Worm (Caenorhabditis elegans) whole organism, young adult: Measurements from ENCODE around the gene trxr-1.

ENCODE experiments used
- B0019.2 ChIP-seq: fragments of 200-800 bp; sonication (Bioruptor generic); conservative IDR thresholded peaks from 2 replicates; pipeline ENCODE4 v1.3.6; 2022; ENCODE audit warnings: missing genetic modification reagents, missing genetic modification characterization, missing compliant biosample characterization
- C06A6.2 ChIP-seq: fragments of 200-800 bp; sonication (Bioruptor generic); conservative IDR thresholded peaks from 2 replicates; pipeline ENCODE4 v1.3.6; 2022; ENCODE audit warnings: missing genetic modification characterization, missing compliant biosample characterization
- C17E4.6 ChIP-seq: fragments of 200-800 bp; sonication (Bioruptor generic); IDR thresholded peaks from 2 replicates; pipeline ENCODE4 v1.3.6; 2022; ENCODE audit warnings: missing genetic modification reagents, missing genetic modification characterization, missing compliant biosample characterization
- D2030.7 ChIP-seq: fragments of 200-800 bp; sonication (Bioruptor generic); IDR thresholded peaks from 2 replicates; pipeline ENCODE4 v1.3.6; 2022; ENCODE audit warnings: missing genetic modification reagents, missing genetic modification characterization, missing compliant biosample characterization
- F10E7.11 ChIP-seq: sonication (generic microtip); optimal IDR thresholded peaks from 2 replicates; lab custom pipeline; 2017; ENCODE audit warnings: mild to moderate bottlenecking, missing genetic modification characterization, moderate library complexity, missing compliant biosample characterization
- F22D6.2 ChIP-seq: sonication (generic microtip); optimal IDR thresholded peaks from 2 replicates; lab custom pipeline; 2016; ENCODE audit warnings: mild to moderate bottlenecking, missing genetic modification characterization, missing compliant biosample characterization
- F23B12.7 ChIP-seq: sonication (generic microtip); optimal IDR thresholded peaks from 2 replicates; lab custom pipeline; 2017; ENCODE audit warnings: missing genetic modification characterization, mild to moderate bottlenecking, missing compliant biosample characterization, antibody characterized with exemption, moderate library complexity; ENCODE audit not compliant: insufficient read depth
- F33H1.4 ChIP-seq: fragments of 200-800 bp; sonication (Bioruptor generic); IDR thresholded peaks from 2 replicates; pipeline ENCODE4 v1.3.6; 2022; ENCODE audit warnings: missing genetic modification reagents, missing genetic modification characterization, missing compliant biosample characterization
- F49E8.2 ChIP-seq: sonication (generic microtip); optimal IDR thresholded peaks from 3 replicates; lab custom pipeline; 2017; ENCODE audit warnings: missing genetic modification characterization, mild to moderate bottlenecking, missing compliant biosample characterization, antibody characterized with exemption, moderate library complexity; ENCODE audit not compliant: insufficient read depth
- F57C9.4 ChIP-seq: sonication (generic microtip); optimal IDR thresholded peaks from 2 replicates; lab custom pipeline; 2017; ENCODE audit warnings: mild to moderate bottlenecking, missing genetic modification characterization, missing compliant biosample characterization
- K11D2.4 ChIP-seq: fragments of 200-800 bp; sonication (Bioruptor generic); IDR thresholded peaks from 2 replicates; pipeline ENCODE4 v1.3.6; 2022; ENCODE audit warnings: missing genetic modification reagents, missing genetic modification characterization, missing compliant biosample characterization
- T26A5.8 ChIP-seq: sonication (generic microtip); optimal IDR thresholded peaks from 2 replicates; lab custom pipeline; 2016; ENCODE audit warnings: missing genetic modification characterization, missing compliant biosample characterization
- Y53G8AR.9 ChIP-seq: fragments of 200-800 bp; sonication (Bioruptor generic); conservative IDR thresholded peaks from 2 replicates; pipeline ENCODE4 v1.3.6; 2022; ENCODE audit warnings: missing genetic modification reagents, missing genetic modification characterization, missing compliant biosample characterization
- Y56A3A.18 ChIP-seq: fragments of 200-800 bp; sonication (Bioruptor generic); IDR thresholded peaks from 2 replicates; pipeline ENCODE4 v1.3.6; 2022; ENCODE audit warnings: missing genetic modification reagents, missing genetic modification characterization, missing compliant biosample characterization
- ama-1 ChIP-seq, 3 experiments: fragments of 150-350 bp in 1 of 3; sonication (generic microtip) in 2 of 3; optimal IDR thresholded peaks; 2 replicates each; lab custom pipeline; 2014 to 2018; ENCODE audit warnings: missing biosample characterization in 2 of 3, missing genetic modification characterization in 2 of 3, missing genetic modification reagents in 2 of 3
- aptf-2 ChIP-seq: fragments of 200-800 bp; sonication (Bioruptor generic); conservative IDR thresholded peaks from 2 replicates; pipeline ENCODE4 v1.3.6; 2022; ENCODE audit warnings: missing genetic modification reagents, missing genetic modification characterization, missing compliant biosample characterization
- attf-3 ChIP-seq: fragments of 200-800 bp; sonication (Bioruptor generic); conservative IDR thresholded peaks from 2 replicates; pipeline ENCODE4 v1.3.6; 2022; ENCODE audit warnings: missing genetic modification reagents, missing genetic modification characterization, missing compliant biosample characterization
- dpl-1 ChIP-seq: fragments of 150-350 bp; optimal IDR thresholded peaks from 2 replicates; lab custom pipeline; 2014; ENCODE audit warnings: missing biosample characterization, missing genetic modification reagents, missing genetic modification characterization
- egl-44 ChIP-seq: fragments of 200-800 bp; sonication (Bioruptor generic); IDR thresholded peaks from 2 replicates; pipeline ENCODE4 v1.3.6; 2022; ENCODE audit warnings: missing genetic modification reagents, missing genetic modification characterization, missing compliant biosample characterization
- egrh-3 ChIP-seq: fragments of 200-800 bp; sonication (Bioruptor generic); IDR thresholded peaks from 2 replicates; pipeline ENCODE4 v1.3.6; 2022; ENCODE audit warnings: missing genetic modification reagents, missing genetic modification characterization, missing compliant biosample characterization
- him-1 ChIP-seq: sonication (generic microtip); optimal IDR thresholded peaks from 2 replicates; lab custom pipeline; 2016; ENCODE audit warnings: missing genotype, missing genetic modification reagents, missing genetic modification characterization, missing compliant biosample characterization
- hsf-1 ChIP-seq: fragments of 200-800 bp; sonication (Bioruptor generic); IDR thresholded peaks from 2 replicates; pipeline ENCODE4 v1.3.6; 2022; ENCODE audit warnings: missing genetic modification reagents, missing genetic modification characterization, missing compliant biosample characterization
- lag-1 ChIP-seq: fragments of 200-800 bp; sonication (Bioruptor generic); IDR thresholded peaks from 2 replicates; pipeline ENCODE4 v1.3.6; 2022; ENCODE audit warnings: missing genetic modification reagents, missing genetic modification characterization, missing compliant biosample characterization
- let-526 ChIP-seq: fragments of 200-800 bp; sonication (Bioruptor generic); IDR thresholded peaks from 2 replicates; pipeline ENCODE4 v1.3.6; 2022; ENCODE audit warnings: missing genetic modification reagents, missing genetic modification characterization, missing compliant biosample characterization
- let-607 ChIP-seq, 2 experiments: fragments of 200-800 bp in 1 of 2; sonication (Bioruptor generic) in 1 of 2; sonication (generic microtip) in 1 of 2; optimal IDR thresholded peaks; 2 replicates each; lab custom pipeline; 2016 to 2018; ENCODE audit warnings: mild to moderate bottlenecking in 2 of 2, missing compliant biosample characterization in 2 of 2, missing genetic modification characterization in 2 of 2, moderate library complexity in 2 of 2, missing genotype in 1 of 2
- lin-40 ChIP-seq: sonication (generic microtip); optimal IDR thresholded peaks from 2 replicates; lab custom pipeline; 2016; ENCODE audit warnings: missing genetic modification characterization, mild to moderate bottlenecking, missing compliant biosample characterization, missing genotype, missing genetic modification reagents
- lin-54 ChIP-seq: fragments of 200-800 bp; sonication (Bioruptor generic); optimal IDR thresholded peaks from 2 replicates; lab custom pipeline; 2018; ENCODE audit warnings: mild to moderate bottlenecking, missing genetic modification characterization, missing compliant biosample characterization
- lir-1 ChIP-seq: fragments of 200-800 bp; sonication (Bioruptor generic); conservative IDR thresholded peaks from 2 replicates; pipeline ENCODE4 v1.3.6; 2022; ENCODE audit warnings: missing genetic modification reagents, missing genetic modification characterization, missing compliant biosample characterization
- lsl-1 ChIP-seq: fragments of 200-800 bp; sonication (Bioruptor generic); optimal IDR thresholded peaks from 2 replicates; lab custom pipeline; 2018; ENCODE audit warnings: mild to moderate bottlenecking, missing genetic modification characterization, moderate library complexity, missing compliant biosample characterization
- lsy-27 ChIP-seq: sonication (generic microtip); optimal IDR thresholded peaks from 2 replicates; lab custom pipeline; 2017; ENCODE audit warnings: missing genetic modification characterization, mild to moderate bottlenecking, missing compliant biosample characterization, antibody characterized with exemption, missing genotype, borderline replicate concordance; ENCODE audit not compliant: insufficient read depth
- mcd-1 ChIP-seq: fragments of 200-800 bp; sonication (Bioruptor generic); IDR thresholded peaks from 2 replicates; pipeline ENCODE4 v1.3.6; 2022; ENCODE audit warnings: missing genetic modification reagents, missing genetic modification characterization, missing compliant biosample characterization
- nhr-120 ChIP-seq: fragments of 200-800 bp; sonication (Bioruptor generic); IDR thresholded peaks from 2 replicates; pipeline ENCODE4 v1.3.6; 2022; ENCODE audit warnings: missing genetic modification characterization, missing compliant biosample characterization
- nhr-27 ChIP-seq: fragments of 200-800 bp; sonication (Bioruptor generic); optimal IDR thresholded peaks from 2 replicates; lab custom pipeline; 2018; ENCODE audit warnings: mild to moderate bottlenecking, missing genetic modification characterization, moderate library complexity, missing compliant biosample characterization
- nhr-90 ChIP-seq: sonication (generic microtip); optimal IDR thresholded peaks from 2 replicates; lab custom pipeline; 2016; ENCODE audit warnings: missing genotype, mild to moderate bottlenecking, missing genetic modification characterization, missing compliant biosample characterization
- pha-4 ChIP-seq: fragments of 150-350 bp; sonication (generic microtip); optimal IDR thresholded peaks from 2 replicates; lab custom pipeline; 2014; ENCODE audit warnings: missing biosample characterization, missing genetic modification reagents, missing genetic modification characterization
- rcor-1 ChIP-seq: fragments of 200-800 bp; sonication (Bioruptor generic); IDR thresholded peaks from 2 replicates; pipeline ENCODE4 v1.3.6; 2022; ENCODE audit warnings: missing genetic modification reagents, missing genetic modification characterization, missing compliant biosample characterization
- rec-8 ChIP-seq, 2 experiments: sonication (generic microtip); optimal IDR thresholded peaks; 2 replicates each; lab custom pipeline; 2016; ENCODE audit warnings: mild to moderate bottlenecking in 2 of 2, missing genetic modification characterization in 2 of 2, missing genetic modification reagents in 2 of 2, missing genotype in 2 of 2, missing biosample characterization in 1 of 2, missing compliant biosample characterization in 1 of 2, moderate library complexity in 1 of 2
- sdz-38 ChIP-seq: sonication (generic microtip); optimal IDR thresholded peaks from 2 replicates; lab custom pipeline; 2016; ENCODE audit warnings: missing genotype, missing genetic modification characterization, missing compliant biosample characterization
- sea-2 ChIP-seq: fragments of 200-800 bp; sonication (Bioruptor generic); IDR thresholded peaks from 2 replicates; pipeline ENCODE4 v1.3.6; 2022; ENCODE audit warnings: missing genetic modification characterization, missing compliant biosample characterization
- somi-1 ChIP-seq: fragments of 200-800 bp; sonication (Bioruptor generic); optimal IDR thresholded peaks from 2 replicates; lab custom pipeline; 2018; ENCODE audit warnings: mild to moderate bottlenecking, missing genetic modification characterization, missing compliant biosample characterization
- tbx-9 ChIP-seq: sonication (generic microtip); optimal IDR thresholded peaks from 2 replicates; lab custom pipeline; 2016; ENCODE audit warnings: borderline replicate concordance, missing genetic modification characterization, inconsistent platforms, missing compliant biosample characterization
- unc-62 ChIP-seq: fragments of 150-350 bp; optimal IDR thresholded peaks from 2 replicates; lab custom pipeline; 2014; ENCODE audit warnings: missing biosample characterization, missing genetic modification reagents, missing genetic modification characterization
- zim-3 ChIP-seq: sonication (generic microtip); optimal IDR thresholded peaks from 2 replicates; lab custom pipeline; 2017; ENCODE audit warnings: mild to moderate bottlenecking, missing genetic modification characterization, moderate library complexity, missing compliant biosample characterization
- ztf-26 ChIP-seq: sonication (generic microtip); optimal IDR thresholded peaks from 2 replicates; lab custom pipeline; 2017; ENCODE audit warnings: missing genetic modification characterization, missing compliant biosample characterization
- ztf-28 ChIP-seq: fragments of 200-800 bp; sonication (Bioruptor generic); IDR thresholded peaks from 2 replicates; pipeline ENCODE4 v1.3.6; 2022; ENCODE audit warnings: missing genetic modification reagents, missing genetic modification characterization, missing compliant biosample characterization
- ztf-3 ChIP-seq: fragments of 200-800 bp; sonication (Bioruptor generic); optimal IDR thresholded peaks from 2 replicates; lab custom pipeline; 2018; ENCODE audit warnings: mild to moderate bottlenecking, missing genetic modification characterization, missing compliant biosample characterization

Gene trxr-1

ce11 chrIV:7039476-7040261 is 27.9 kb downstream of the trxr-1 start, which contains the start of the genes cogc-2 and klp-18 (continued):
- TF ChIP-seq F23B12.7 (tag; lab: Kevin White, UChicago) (peak; percentile 72), somi-1 (GFP tag; lab: Kevin White, UChicago) (no peak), lin-54 (GFP tag; lab: Kevin White, UChicago) (peak; percentile 85), rec-8 (tag; optimal IDR thresholded peaks at IDR 0.05; lab: Kevin White, UChicago) (no peak), D2030.7 (GFP tag; lab: Robert Waterston, UW) (peak; percentile 98), let-526 (GFP tag; lab: Robert Waterston, UW) (no peak), lsy-27 (no peak), K11D2.4 (peak; percentile 49; the same call in 1 of the 2 replicates), lag-1 (GFP tag; lab: Robert Waterston, UW) (no peak), ztf-26 (tag; lab: Kevin White, UChicago) (no peak), him-1 (tag; lab: Kevin White, UChicago) (peak; percentile 64), F10E7.11 (tag; lab: Kevin White, UChicago) (no peak), ama-1 (optimal IDR thresholded peaks at IDR 0.05; lab: Kevin White, UChicago) (no peak), ama-1 (GFP tag; optimal IDR thresholded peaks at IDR 0.05; lab: Kevin White, UChicago) (no peak), pha-4 (tag; lab: Kevin White, UChicago) (peak; percentile 67), egrh-3 (GFP tag; lab: Robert Waterston, UW) (0 out of 2 replicates have a peak, but pooled peaks have one; percentile 20), nhr-90 (tag; lab: Kevin White, UChicago) (no peak), hsf-1 (GFP tag; lab: Robert Waterston, UW) (peak; percentile 89), lir-1 (peak; percentile 75), dpl-1 (peak; percentile 84), F22D6.2 (tag; lab: Kevin White, UChicago) (no peak), mcd-1 (peak; percentile 93), C06A6.2 (GFP tag; lab: Robert Waterston, UW) (0 out of 2 replicates have a peak, but pooled peaks have one; percentile 47), F49E8.2 (peak; percentile 57), lin-40 (tag; lab: Kevin White, UChicago) (peak; percentile 62), unc-62 (GFP tag; lab: Kevin White, UChicago) (no peak), attf-3 (0 out of 2 replicates have a peak, but pooled peaks have one; percentile 32), let-607 (tag; optimal IDR thresholded peaks at IDR 0.05; lab: Kevin White, UChicago) (peak; percentile 69 to 79), egl-44 (no peak), Y56A3A.18 (GFP tag; lab: Robert Waterston, UW) (no peak), F33H1.4 (peak; percentile 99), F57C9.4 (tag; lab: Kevin White, UChicago) (no peak), C17E4.6 (GFP tag; lab: Robert Waterston, UW) (peak; percentile 68), rcor-1 (GFP tag; lab: Robert Waterston, UW) (peak; percentile 73; the same call in 1 of the 2 replicates), B0019.2 (GFP tag; lab: Robert Waterston, UW) (peak; percentile 86), ztf-3 (GFP tag; lab: Kevin White, UChicago) (no peak), zim-3 (tag; lab: Kevin White, UChicago) (no peak), Y53G8AR.9 (GFP tag; lab: Robert Waterston, UW) (peak; percentile 47; the same call in 1 of the 2 replicates), aptf-2 (GFP tag; lab: Robert Waterston, UW) (no peak), sea-2 (GFP tag; lab: Robert Waterston, UW) (no peak), nhr-120 (no peak), nhr-27 (no peak), sdz-38 (tag; lab: Kevin White, UChicago) (no peak), tbx-9 (tag; lab: Kevin White, UChicago) (no peak), ztf-28 (GFP tag; lab: Robert Waterston, UW) (peak; percentile 77), T26A5.8 (no peak), lsl-1 (peak; percentile 99)
